Worm (Caenorhabditis elegans) whole organism, L4 larva: ENCODE results near the gene Y37D8A.6.

ENCODE experiments used
- F10B5.3 ChIP-seq: sonication (generic microtip); optimal IDR thresholded peaks from 2 replicates; lab custom pipeline; 2016; ENCODE audit warnings: mild to moderate bottlenecking, missing genetic modification characterization, missing compliant biosample characterization
- F44E2.7 ChIP-seq: fragments of 200-800 bp; sonication (Bioruptor generic); IDR thresholded peaks from 2 replicates; pipeline ENCODE4 v2.1.2; 2022; ENCODE audit warnings: missing genetic modification characterization, missing compliant biosample characterization
- R02D3.7 ChIP-seq: fragments of 150-350 bp; sonication (generic microtip); optimal IDR thresholded peaks from 3 replicates; lab custom pipeline; 2014; ENCODE audit warnings: missing biosample characterization, missing genetic modification characterization
- T26A8.4 ChIP-seq: fragments of 200-800 bp; sonication (Bioruptor generic); IDR thresholded peaks from 2 replicates; pipeline ENCODE4 v1.3.6; 2022; ENCODE audit warnings: missing genetic modification characterization, missing compliant biosample characterization
- Y48G9A.11 ChIP-seq: fragments of 200-800 bp; sonication (Bioruptor generic); IDR thresholded peaks from 2 replicates; pipeline ENCODE4 v1.3.6; 2022; ENCODE audit warnings: missing genetic modification reagents, missing genetic modification characterization, missing compliant biosample characterization
- Y5F2A.4 ChIP-seq: fragments of 200-800 bp; sonication (Bioruptor generic); optimal IDR thresholded peaks from 2 replicates; lab custom pipeline; 2018; ENCODE audit warnings: mild to moderate bottlenecking, missing genetic modification characterization, missing compliant biosample characterization
- ZK337.2 ChIP-seq: fragments of 200-800 bp; sonication (Bioruptor generic); IDR thresholded peaks from 2 replicates; pipeline ENCODE4 v1.3.6; 2022; ENCODE audit warnings: missing genetic modification reagents, missing genetic modification characterization, missing compliant biosample characterization
- aha-1 ChIP-seq: fragments of 150-350 bp; peaks from one replicate; lab custom pipeline; 2014; ENCODE audit warnings: missing biosample characterization, missing genetic modification characterization
- ama-1 ChIP-seq: fragments of 150-350 bp; optimal IDR thresholded peaks from 2 replicates; lab custom pipeline; 2014; ENCODE audit warnings: inconsistent platforms, mixed read lengths
- ceh-32 ChIP-seq: sonication (generic microtip); optimal IDR thresholded peaks from 2 replicates; lab custom pipeline; 2016; ENCODE audit warnings: mild to moderate bottlenecking, missing genetic modification characterization, missing compliant biosample characterization; ENCODE audit not compliant: poor library complexity
- ceh-82 ChIP-seq: sonication (generic microtip); optimal IDR thresholded peaks from 2 replicates; lab custom pipeline; 2017; ENCODE audit warnings: missing biosample characterization, missing genetic modification characterization
- cey-2 ChIP-seq: sonication (generic microtip); optimal IDR thresholded peaks from 3 replicates; lab custom pipeline; 2017; ENCODE audit warnings: missing genetic modification characterization, mild to moderate bottlenecking, missing compliant biosample characterization, antibody characterized with exemption, borderline replicate concordance; ENCODE audit not compliant: insufficient read depth
- ctbp-1 ChIP-seq: fragments of 200-800 bp; sonication (Bioruptor generic); IDR thresholded peaks from 2 replicates; pipeline ENCODE4 v1.3.6; 2022; ENCODE audit warnings: missing genetic modification reagents, missing genetic modification characterization, missing compliant biosample characterization
- daf-12 ChIP-seq: fragments of 150-350 bp; optimal IDR thresholded peaks from 2 replicates; lab custom pipeline; 2014; ENCODE audit warnings: missing biosample characterization, missing genetic modification reagents, missing genetic modification characterization
- daf-16 ChIP-seq, 3 experiments: sonication (generic microtip); optimal IDR thresholded peaks; 2 replicates each; lab custom pipeline; 2016 to 2017; ENCODE audit warnings: missing genetic modification characterization in 3 of 3, missing genetic modification reagents in 3 of 3, mild to moderate bottlenecking in 2 of 3, missing compliant biosample characterization in 2 of 3, missing biosample characterization in 1 of 3, moderate library complexity in 1 of 3
- daf-8 ChIP-seq: fragments of 200-800 bp; sonication (Bioruptor generic); IDR thresholded peaks from 2 replicates; pipeline ENCODE4 v1.3.6; 2022; ENCODE audit warnings: missing genetic modification characterization, missing compliant biosample characterization
- dmd-9 ChIP-seq: fragments of 200-800 bp; sonication (Bioruptor generic); IDR thresholded peaks from 2 replicates; pipeline ENCODE4 v1.3.6; 2022; ENCODE audit warnings: missing genetic modification reagents, missing genetic modification characterization, missing compliant biosample characterization
- dpl-1 ChIP-seq: fragments of 150-350 bp; optimal IDR thresholded peaks from 2 replicates; lab custom pipeline; 2014; ENCODE audit warnings: missing biosample characterization, missing genetic modification reagents, missing genetic modification characterization
- duxl-1 ChIP-seq: sonication (generic microtip); optimal IDR thresholded peaks from 2 replicates; lab custom pipeline; 2016; ENCODE audit warnings: mild to moderate bottlenecking, missing genetic modification characterization, moderate library complexity, missing compliant biosample characterization; ENCODE audit not compliant: poor library complexity
- fos-1 ChIP-seq: fragments of 150-350 bp; optimal IDR thresholded peaks from 2 replicates; lab custom pipeline; 2014; ENCODE audit warnings: missing biosample characterization, missing genetic modification characterization
- hif-1 ChIP-seq, 2 experiments: sonication (generic microtip); optimal IDR thresholded peaks; 2 replicates each; lab custom pipeline; 2016 to 2017; ENCODE audit warnings: missing compliant biosample characterization in 2 of 2, missing genetic modification characterization in 2 of 2, missing genetic modification reagents in 2 of 2, missing genotype in 2 of 2, mild to moderate bottlenecking in 1 of 2
- hlh-11 ChIP-seq: fragments of 200-800 bp; sonication (Bioruptor generic); optimal IDR thresholded peaks from 2 replicates; lab custom pipeline; 2018; ENCODE audit warnings: mild to moderate bottlenecking, missing genetic modification characterization, missing compliant biosample characterization
- hlh-30 ChIP-seq: sonication (generic microtip); optimal IDR thresholded peaks from 2 replicates; lab custom pipeline; 2017; ENCODE audit warnings: antibody characterized with exemption, mild to moderate bottlenecking, missing genetic modification characterization, missing compliant biosample characterization; ENCODE audit not compliant: insufficient read depth
- hmg-1.1 ChIP-seq: fragments of 200-800 bp; sonication (Bioruptor generic); IDR thresholded peaks from 2 replicates; pipeline ENCODE4 v1.3.6; 2022; ENCODE audit warnings: missing genetic modification reagents, missing genetic modification characterization, missing compliant biosample characterization
- lin-38 ChIP-seq: fragments of 200-800 bp; sonication (Bioruptor generic); IDR thresholded peaks from 2 replicates; pipeline ENCODE4 v1.3.6; 2022; ENCODE audit warnings: missing genetic modification reagents, missing genetic modification characterization, missing compliant biosample characterization
- lir-3 ChIP-seq: sonication (generic microtip); optimal IDR thresholded peaks from 2 replicates; lab custom pipeline; 2016; ENCODE audit warnings: mild to moderate bottlenecking, missing genetic modification characterization, missing compliant biosample characterization
- mdl-1 ChIP-seq, 2 experiments: fragments of 150-350 bp in 1 of 2; sonication (generic microtip) in 1 of 2; optimal IDR thresholded peaks; 2 replicates each; lab custom pipeline; 2014 to 2017; ENCODE audit warnings: missing biosample characterization in 2 of 2, missing genetic modification characterization in 2 of 2
- mxl-2 ChIP-seq: fragments of 200-800 bp; sonication (Bioruptor generic); conservative IDR thresholded peaks from 2 replicates; pipeline ENCODE4 v1.3.6; 2022; ENCODE audit warnings: missing genetic modification reagents, missing genetic modification characterization, missing compliant biosample characterization
- mxl-3 ChIP-seq: fragments of 200-800 bp; sonication (Bioruptor generic); optimal IDR thresholded peaks from 2 replicates; lab custom pipeline; 2018; ENCODE audit warnings: mild to moderate bottlenecking, missing genetic modification characterization, missing compliant biosample characterization
- nhr-10 ChIP-seq: fragments of 150-350 bp; optimal IDR thresholded peaks from 2 replicates; lab custom pipeline; 2014; ENCODE audit warnings: missing biosample characterization, missing genetic modification characterization
- nhr-111 ChIP-seq: fragments of 200-800 bp; sonication (Bioruptor generic); optimal IDR thresholded peaks from 2 replicates; lab custom pipeline; 2018; ENCODE audit warnings: mild to moderate bottlenecking, missing genetic modification characterization, missing compliant biosample characterization
- nhr-237 ChIP-seq: sonication (generic microtip); optimal IDR thresholded peaks from 2 replicates; lab custom pipeline; 2017; ENCODE audit warnings: missing biosample characterization, missing genetic modification characterization
- nhr-25 ChIP-seq: sonication (generic microtip); optimal IDR thresholded peaks from 2 replicates; lab custom pipeline; 2017; ENCODE audit warnings: missing genetic modification characterization, mild to moderate bottlenecking, missing compliant biosample characterization, antibody characterized with exemption, moderate library complexity, borderline replicate concordance; ENCODE audit not compliant: insufficient read depth
- nhr-28 ChIP-seq: fragments of 150-350 bp; optimal IDR thresholded peaks from 2 replicates; lab custom pipeline; 2014; ENCODE audit warnings: missing biosample characterization, missing genetic modification characterization
- nhr-41 ChIP-seq: fragments of 200-800 bp; sonication (Bioruptor generic); IDR thresholded peaks from 2 replicates; pipeline ENCODE4 v1.3.6; 2022; ENCODE audit warnings: missing genetic modification reagents, missing genetic modification characterization, missing compliant biosample characterization
- pha-4 ChIP-seq, 2 experiments: fragments of 150-350 bp in 1 of 2; fragments of 200-800 bp in 1 of 2; sonication (Bioruptor generic) in 1 of 2; IDR thresholded peaks in 1 of 2; optimal IDR thresholded peaks in 1 of 2; 2 replicates each; pipeline versions ENCODE4 v1.3.6 to Lab custom; 2014 to 2022; ENCODE audit warnings: missing genetic modification characterization in 2 of 2, missing genetic modification reagents in 2 of 2, missing biosample characterization in 1 of 2, missing compliant biosample characterization in 1 of 2
- php-3 ChIP-seq: fragments of 200-800 bp; sonication (Bioruptor generic); IDR thresholded peaks from 2 replicates; pipeline ENCODE4 v1.3.6; 2022; ENCODE audit warnings: missing genetic modification reagents, missing genetic modification characterization, missing compliant biosample characterization
- pqm-1 ChIP-seq: sonication (generic microtip); optimal IDR thresholded peaks from 2 replicates; lab custom pipeline; 2017; ENCODE audit warnings: missing biosample characterization, missing genetic modification characterization
- rbr-2 ChIP-seq: sonication (generic microtip); optimal IDR thresholded peaks from 2 replicates; lab custom pipeline; 2016; ENCODE audit warnings: missing genotype, missing genetic modification characterization, missing compliant biosample characterization
- saeg-2 ChIP-seq: fragments of 200-800 bp; sonication (Bioruptor generic); IDR thresholded peaks from 2 replicates; pipeline ENCODE4 v1.3.6; 2022; ENCODE audit warnings: missing genetic modification reagents, missing genetic modification characterization, missing compliant biosample characterization
- snpc-1.2 ChIP-seq: fragments of 200-800 bp; sonication (Bioruptor generic); IDR thresholded peaks from 2 replicates; pipeline ENCODE4 v1.3.6; 2022; ENCODE audit warnings: missing genetic modification reagents, missing genetic modification characterization, missing compliant biosample characterization
- spr-3 ChIP-seq: fragments of 200-800 bp; sonication (Bioruptor generic); optimal IDR thresholded peaks from 2 replicates; lab custom pipeline; 2018; ENCODE audit warnings: mild to moderate bottlenecking, missing genetic modification characterization, missing compliant biosample characterization
- vab-7 ChIP-seq: fragments of 200-800 bp; sonication (Bioruptor generic); IDR thresholded peaks from 2 replicates; pipeline ENCODE4 v1.3.6; 2022; ENCODE audit warnings: missing genetic modification reagents, missing genetic modification characterization, missing compliant biosample characterization
- zag-1 ChIP-seq: fragments of 150-350 bp; optimal IDR thresholded peaks from 2 replicates; lab custom pipeline; 2014; ENCODE audit warnings: missing biosample characterization, missing genetic modification characterization
- zfp-2 ChIP-seq: sonication (generic microtip); optimal IDR thresholded peaks from 2 replicates; lab custom pipeline; 2016; ENCODE audit warnings: mild to moderate bottlenecking, missing genetic modification characterization, missing compliant biosample characterization
- ztf-7 ChIP-seq: fragments of 150-350 bp; optimal IDR thresholded peaks from 2 replicates; lab custom pipeline; 2014; ENCODE audit warnings: missing biosample characterization, missing genetic modification characterization

Gene Y37D8A.6

DNA sequence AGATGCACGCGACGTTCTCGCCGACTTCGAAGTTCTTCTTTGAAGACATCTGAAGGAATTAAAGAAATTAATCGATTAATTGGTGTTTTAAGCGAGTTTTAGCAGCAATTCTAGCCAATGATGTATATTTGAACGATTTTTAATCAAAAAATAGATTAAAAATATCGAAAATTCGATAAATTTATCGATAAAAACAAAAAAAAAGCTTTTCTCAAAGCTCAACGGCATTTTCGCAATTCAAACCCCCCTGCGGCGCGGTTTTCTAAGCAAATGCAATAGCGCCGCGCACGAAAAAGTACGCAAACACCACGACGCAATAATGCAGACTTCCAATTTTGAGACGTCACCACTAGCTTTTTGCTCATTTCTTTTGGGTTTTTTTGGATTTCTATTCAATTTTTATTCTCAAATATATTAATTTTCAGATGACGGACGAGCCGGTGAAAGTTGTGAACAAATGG lies 4.5 kb upstream of the Y37D8A.6 start, which contains the start of the genes mrg-1 and spcs-2 (continued):
- TF ChIP-seq ctbp-1 (peak; percentile 75), snpc-1.2 (0 out of 2 replicates have a peak, but pooled peaks have one; percentile 25), mdl-1 (tag; optimal IDR thresholded peaks at IDR 0.05; lab: Kevin White, UChicago) (peak in 1 of 2 experiments; percentile 47), hlh-30 (tag; lab: Kevin White, UChicago) (peak; percentile 77), nhr-111 (GFP tag; lab: Kevin White, UChicago) (no peak), hmg-1.1 (GFP tag; lab: Robert Waterston, UW) (peak; percentile 83), spr-3 (GFP tag; lab: Kevin White, UChicago) (peak; percentile 35), pqm-1 (no peak), mxl-2 (no peak), daf-8 (GFP tag; lab: Robert Waterston, UW) (no peak), ama-1 (lab: Kevin White, UChicago) (no peak), Y5F2A.4 (GFP tag; lab: Kevin White, UChicago) (no peak), rbr-2 (peak; percentile 87), duxl-1 (tag; lab: Kevin White, UChicago) (peak; percentile 75), R02D3.7 (tag; lab: Kevin White, UChicago) (peak; percentile 3), ceh-82 (tag; lab: Kevin White, UChicago) (no peak), lir-3 (no peak), nhr-10 (tag; lab: Kevin White, UChicago) (no peak), zfp-2 (tag; lab: Kevin White, UChicago) (peak; percentile 24), ceh-32 (no peak), dmd-9 (GFP tag; lab: Robert Waterston, UW) (peak; percentile 73), zag-1 (tag; lab: Kevin White, UChicago) (peak; percentile 11), nhr-237 (tag; lab: Kevin White, UChicago) (no peak), F44E2.7 (GFP tag; lab: Robert Waterston, UW) (no peak), F10B5.3 (tag; lab: Kevin White, UChicago) (no peak), nhr-25 (no peak), lin-38 (GFP tag; lab: Robert Waterston, UW) (peak; percentile 88), dpl-1 (GFP tag; lab: Kevin White, UChicago) (peak; percentile 88), aha-1 (tag; lab: Kevin White, UChicago) (peak; percentile 98), fos-1 (no peak), ztf-7 (tag; lab: Kevin White, UChicago) (peak; percentile 44), T26A8.4 (GFP tag; lab: Robert Waterston, UW) (peak; percentile 88), pha-4 (GFP tag; IDR thresholded peaks at IDR 0.05; lab: Robert Waterston, UW) (peak; percentile 84), pha-4 (tag; optimal IDR thresholded peaks at IDR 0.05; lab: Kevin White, UChicago) (peak; percentile 29), daf-12 (no peak), hif-1 (tag; optimal IDR thresholded peaks at IDR 0.05; lab: Kevin White, UChicago) (peak in 1 of 2 experiments; percentile 72), php-3 (GFP tag; lab: Robert Waterston, UW) (peak; percentile 32; the same call in 1 of the 2 replicates), vab-7 (peak; percentile 79), nhr-41 (no peak), nhr-28 (tag; lab: Kevin White, UChicago) (peak; percentile 51), mxl-3 (GFP tag; lab: Kevin White, UChicago) (no peak), saeg-2 (GFP tag; lab: Robert Waterston, UW) (no peak), cey-2 (tag; lab: Kevin White, UChicago) (no peak), daf-16 (GFP tag; optimal IDR thresholded peaks at IDR 0.05; lab: Kevin White, UChicago) (no peak), daf-16 (tag; optimal IDR thresholded peaks at IDR 0.05; lab: Kevin White, UChicago) (peak; percentile 78), Y48G9A.11 (GFP tag; lab: Robert Waterston, UW) (peak; percentile 74), hlh-11 (tag; lab: Kevin White, UChicago) (peak; percentile 70), ZK337.2 (GFP tag; lab: Robert Waterston, UW) (no peak)
